Fruit fly (Drosophila melanogaster) whole organism, embryonic: ENCODE data around the gene CG43078.

Source experiments
- CG10267 ChIP-seq: fragments of 200-800 bp; sonication (Bioruptor generic); optimal IDR thresholded peaks from 2 replicates; lab custom pipeline; 2018; ENCODE audit warnings: missing biosample characterization, mild to moderate bottlenecking, missing genetic modification characterization, moderate library complexity
- CG12299 ChIP-seq: fragments of 200-800 bp; sonication (Bioruptor generic); optimal IDR thresholded peaks from 2 replicates; lab custom pipeline; 2018; ENCODE audit warnings: missing biosample characterization, mild to moderate bottlenecking, missing genetic modification characterization
- CG13287 ChIP-seq: fragments of 200-800 bp; sonication (Bioruptor generic); IDR thresholded peaks from 2 replicates; pipeline ENCODE4 v1.3.6; 2022; ENCODE audit warnings: missing biosample characterization, missing genetic modification characterization; ENCODE audit not compliant: partially characterized antibody
- CG1647 ChIP-seq: fragments of 200-800 bp; sonication (Bioruptor generic); optimal IDR thresholded peaks from 3 replicates; lab custom pipeline; 2016; ENCODE audit warnings: missing biosample characterization, missing genetic modification characterization
- CG16863 ChIP-seq: fragments of 200-800 bp; sonication (Bioruptor generic); optimal IDR thresholded peaks from 3 replicates; lab custom pipeline; 2016; ENCODE audit warnings: missing biosample characterization, missing genetic modification characterization
- CG17359 ChIP-seq: fragments of 200-800 bp; sonication (Bioruptor generic); optimal IDR thresholded peaks from 3 replicates; lab custom pipeline; 2018; ENCODE audit warnings: missing biosample characterization, mild to moderate bottlenecking, missing genetic modification characterization, moderate library complexity
- CG17385 ChIP-seq: fragments of 200-800 bp; sonication (Bioruptor generic); optimal IDR thresholded peaks from 3 replicates; lab custom pipeline; 2018; ENCODE audit warnings: missing biosample characterization, mild to moderate bottlenecking, missing genetic modification characterization
- CG18599 ChIP-seq: fragments of 200-800 bp; sonication (Bioruptor generic); optimal IDR thresholded peaks from 3 replicates; lab custom pipeline; 2017; ENCODE audit warnings: missing biosample characterization, missing genetic modification characterization, mild to moderate bottlenecking, moderate library complexity, missing genetic modification reagents
- CG18764 ChIP-seq: fragments of 200-800 bp; sonication (Bioruptor generic); optimal IDR thresholded peaks from 3 replicates; lab custom pipeline; 2016; ENCODE audit warnings: missing biosample characterization, missing genetic modification characterization
- CG6254 ChIP-seq: fragments of 200-800 bp; sonication (Bioruptor generic); optimal IDR thresholded peaks from 3 replicates; lab custom pipeline; 2017; ENCODE audit warnings: mild to moderate bottlenecking, missing biosample characterization, missing genetic modification reagents, missing genetic modification characterization
- CG7963 ChIP-seq: fragments of 200-800 bp; sonication (Bioruptor generic); IDR thresholded peaks from 3 replicates; pipeline ENCODE4 v1.3.6; 2022; ENCODE audit warnings: missing biosample characterization, missing genetic modification characterization; ENCODE audit not compliant: partially characterized antibody
- CG7987 ChIP-seq: fragments of 200-800 bp; sonication (Bioruptor generic); optimal IDR thresholded peaks from 2 replicates; lab custom pipeline; 2018; ENCODE audit warnings: missing biosample characterization, mild to moderate bottlenecking, missing genetic modification characterization, moderate library complexity
- CG8089 ChIP-seq: fragments of 200-800 bp; sonication (Bioruptor generic); optimal IDR thresholded peaks from 3 replicates; lab custom pipeline; 2016; ENCODE audit warnings: missing biosample characterization, missing genetic modification characterization
- CG8388 ChIP-seq: fragments of 200-800 bp; sonication (Bioruptor generic); optimal IDR thresholded peaks from 2 replicates; lab custom pipeline; 2019; ENCODE audit warnings: missing biosample characterization, mild to moderate bottlenecking, missing genetic modification characterization, moderate library complexity
- CG9215 ChIP-seq: fragments of 200-800 bp; sonication (Bioruptor generic); IDR thresholded peaks from 2 replicates; pipeline ENCODE4 v1.3.6; 2022; ENCODE audit warnings: missing biosample characterization, missing genetic modification characterization
- CG9932 ChIP-seq: fragments of 200-800 bp; sonication (Bioruptor generic); IDR thresholded peaks from 2 replicates; pipeline ENCODE4 v1.3.6; 2022; ENCODE audit warnings: missing biosample characterization, missing genetic modification characterization
- D19B ChIP-seq: fragments of 200-800 bp; sonication (Bioruptor generic); optimal IDR thresholded peaks from 2 replicates; lab custom pipeline; 2017; ENCODE audit warnings: missing biosample characterization, mild to moderate bottlenecking, missing genetic modification characterization
- Doc2 ChIP-seq: fragments of 200-800 bp; sonication (Bioruptor generic); IDR thresholded peaks from 2 replicates; pipeline ENCODE4 v1.3.6; 2022; ENCODE audit warnings: missing biosample characterization, missing genetic modification characterization
- ERR ChIP-seq: fragments of 200-800 bp; sonication (Bioruptor generic); optimal IDR thresholded peaks from 2 replicates; lab custom pipeline; 2016; ENCODE audit warnings: missing biosample characterization, missing genetic modification characterization
- Ets65A ChIP-seq: fragments of 200-800 bp; sonication (Bioruptor generic); peaks from one replicate; lab custom pipeline; 2016; ENCODE audit warnings: missing biosample characterization, missing genetic modification characterization
- HHEX ChIP-seq: fragments of 200-800 bp; sonication (Bioruptor generic); optimal IDR thresholded peaks from 3 replicates; lab custom pipeline; 2017; ENCODE audit warnings: missing biosample characterization, mild to moderate bottlenecking, missing genetic modification characterization, missing genetic modification reagents
- HLH3B ChIP-seq: fragments of 200-800 bp; sonication (Bioruptor generic); IDR thresholded peaks from 2 replicates; pipeline ENCODE4 v1.3.6; 2022; ENCODE audit warnings: missing biosample characterization, missing genetic modification characterization
- HmgD ChIP-seq: fragments of 200-800 bp; sonication (Bioruptor generic); optimal IDR thresholded peaks from 3 replicates; lab custom pipeline; 2016; ENCODE audit warnings: missing biosample characterization, missing genetic modification characterization
- Oaz ChIP-seq: fragments of 200-800 bp; sonication (Bioruptor generic); IDR thresholded peaks from 2 replicates; pipeline ENCODE4 v1.3.6; 2022; ENCODE audit warnings: missing biosample characterization, missing genetic modification characterization
- Optix ChIP-seq: fragments of 200-800 bp; sonication (Bioruptor generic); IDR thresholded peaks from 3 replicates; pipeline ENCODE4 v1.3.6; 2022; ENCODE audit warnings: missing biosample characterization, missing genetic modification characterization
- Sox100B ChIP-seq: fragments of 200-800 bp; sonication (Bioruptor generic); optimal IDR thresholded peaks from 3 replicates; lab custom pipeline; 2018; ENCODE audit warnings: missing biosample characterization, mild to moderate bottlenecking, missing genetic modification characterization
- Sry-β ChIP-seq: fragments of 200-800 bp; sonication (Bioruptor generic); optimal IDR thresholded peaks from 2 replicates; lab custom pipeline; 2018; ENCODE audit warnings: missing biosample characterization, mild to moderate bottlenecking, missing genetic modification characterization, moderate library complexity
- Sry-δ ChIP-seq: fragments of 200-800 bp; sonication (Bioruptor generic); optimal IDR thresholded peaks from 2 replicates; lab custom pipeline; 2016; ENCODE audit warnings: missing biosample characterization, missing genetic modification characterization
- ac ChIP-seq: fragments of 200-800 bp; sonication (Bioruptor generic); optimal IDR thresholded peaks from 3 replicates; lab custom pipeline; 2017; ENCODE audit warnings: missing biosample characterization, mild to moderate bottlenecking, missing genetic modification characterization
- bab2 ChIP-seq: fragments of 200-800 bp; sonication (Bioruptor generic); optimal IDR thresholded peaks from 2 replicates; lab custom pipeline; 2016; ENCODE audit warnings: missing biosample characterization, missing genetic modification characterization
- chn ChIP-seq: fragments of 200-800 bp; sonication (Bioruptor generic); optimal IDR thresholded peaks from 2 replicates; lab custom pipeline; 2016; ENCODE audit warnings: missing biosample characterization, missing genetic modification characterization
- ci ChIP-seq: fragments of 200-800 bp; sonication (Bioruptor generic); IDR thresholded peaks from 3 replicates; pipeline ENCODE4 v1.3.6; 2022; ENCODE audit warnings: missing biosample characterization, missing genetic modification characterization
- corto ChIP-seq: fragments of 200-800 bp; sonication (Bioruptor generic); optimal IDR thresholded peaks from 2 replicates; lab custom pipeline; 2016; ENCODE audit warnings: missing biosample characterization, mild to moderate bottlenecking, missing genetic modification characterization, moderate library complexity
- cwo ChIP-seq: fragments of 200-800 bp; sonication (Bioruptor generic); optimal IDR thresholded peaks from 3 replicates; lab custom pipeline; 2017; ENCODE audit warnings: missing biosample characterization, missing genetic modification characterization, mild to moderate bottlenecking, moderate library complexity, missing genetic modification reagents
- fd3F ChIP-seq: fragments of 200-800 bp; sonication (Bioruptor generic); optimal IDR thresholded peaks from 2 replicates; lab custom pipeline; 2018; ENCODE audit warnings: missing biosample characterization, mild to moderate bottlenecking, missing genetic modification characterization, moderate library complexity
- fd96Cb ChIP-seq: fragments of 200-800 bp; sonication (Bioruptor generic); optimal IDR thresholded peaks from 2 replicates; lab custom pipeline; 2018; ENCODE audit warnings: missing biosample characterization, mild to moderate bottlenecking, missing genetic modification characterization, moderate library complexity
- ftz-f1 ChIP-seq: fragments of 200-800 bp; sonication (Bioruptor generic); optimal IDR thresholded peaks from 2 replicates; lab custom pipeline; 2016; ENCODE audit warnings: missing biosample characterization, missing genetic modification characterization
- gce ChIP-seq: fragments of 200-800 bp; sonication (Bioruptor generic); IDR thresholded peaks from 3 replicates; pipeline ENCODE4 v1.3.6; 2022; ENCODE audit warnings: missing biosample characterization, missing genetic modification characterization
- h ChIP-seq: fragments of >200 bp; optimal IDR thresholded peaks from 2 replicates; lab custom pipeline; 2017
- hbn ChIP-seq: fragments of 200-800 bp; sonication (Bioruptor generic); IDR thresholded peaks from 2 replicates; pipeline ENCODE4 v1.3.6; 2022; ENCODE audit warnings: missing biosample characterization, missing genetic modification characterization; ENCODE audit not compliant: partially characterized antibody
- knrl ChIP-seq: fragments of 200-800 bp; sonication (Bioruptor generic); IDR thresholded peaks from 3 replicates; pipeline ENCODE4 v1.3.6; 2022; ENCODE audit warnings: missing biosample characterization, missing genetic modification characterization; ENCODE audit not compliant: partially characterized antibody
- lmd ChIP-seq: fragments of 200-800 bp; sonication (Bioruptor generic); IDR thresholded peaks from 2 replicates; pipeline ENCODE4 v1.3.6; 2022; ENCODE audit warnings: missing biosample characterization, missing genetic modification characterization
- oc ChIP-seq: fragments of 200-800 bp; sonication (Bioruptor generic); optimal IDR thresholded peaks from 2 replicates; lab custom pipeline; 2018; ENCODE audit warnings: missing biosample characterization, mild to moderate bottlenecking, missing genetic modification characterization, moderate library complexity
- rib ChIP-seq: fragments of 200-800 bp; sonication (Bioruptor generic); IDR thresholded peaks from 2 replicates; pipeline ENCODE4 v1.3.6; 2022; ENCODE audit warnings: missing biosample characterization, missing genetic modification characterization
- scrt ChIP-seq: fragments of 200-800 bp; sonication (Bioruptor generic); optimal IDR thresholded peaks from 2 replicates; lab custom pipeline; 2018; ENCODE audit warnings: missing biosample characterization, mild to moderate bottlenecking, missing genetic modification characterization, moderate library complexity
- sisA ChIP-seq: fragments of 200-800 bp; sonication (Bioruptor generic); IDR thresholded peaks from 2 replicates; pipeline ENCODE4 v1.3.6; 2022; ENCODE audit warnings: missing biosample characterization, missing genetic modification characterization
- sob ChIP-seq: fragments of 200-800 bp; sonication (Bioruptor generic); IDR thresholded peaks from 2 replicates; pipeline ENCODE4 v1.3.6; 2022; ENCODE audit warnings: missing biosample characterization, missing genetic modification characterization
- tna ChIP-seq: fragments of 200-800 bp; sonication (Bioruptor generic); IDR thresholded peaks from 2 replicates; pipeline ENCODE4 v1.3.6; 2022; ENCODE audit warnings: missing biosample characterization, missing genetic modification characterization; ENCODE audit not compliant: partially characterized antibody
- wor ChIP-seq: fragments of 200-800 bp; sonication (Bioruptor generic); IDR thresholded peaks from 2 replicates; pipeline ENCODE4 v1.3.6; 2022; ENCODE audit warnings: missing biosample characterization, missing genetic modification characterization
- yki ChIP-seq: fragments of >200 bp; optimal IDR thresholded peaks from 3 replicates; lab custom pipeline; 2018

Gene CG43078

dm6 chr3L:8600752-8601433, 24.3 kb downstream of the CG43078 start, which contains the start of the genes Nelf-E and RpL14 (continued):
- TF ChIP-seq fd96Cb (tag; lab: Kevin White, UChicago) (peak; percentile 79), fd3F (GFP tag; lab: Kevin White, UChicago) (peak; percentile 91), Sox100B (GFP tag; lab: Kevin White, UChicago) (no peak), CG12299 (tag; lab: Kevin White, UChicago) (peak; percentile 90), Optix (GFP tag; lab: Robert Waterston, UW) (peak; percentile 86), CG8388 (GFP tag; lab: Kevin White, UChicago) (peak; percentile 89), D19B (GFP tag; lab: Kevin White, UChicago) (peak; percentile 86), Oaz (peak; percentile 89), CG6254 (peak; percentile 88), CG8089 (peak; percentile 96), CG9932 (GFP tag; lab: Robert Waterston, UW) (peak; percentile 95), rib (GFP tag; lab: Robert Waterston, UW) (peak; percentile 84), chn (GFP tag; lab: Kevin White, UChicago) (peak; percentile 91), Sry-β (GFP tag; lab: Kevin White, UChicago) (peak; percentile 72), Ets65A (GFP tag; lab: Kevin White, UChicago) (peak; percentile 100), HmgD (GFP tag; lab: Kevin White, UChicago) (peak; percentile 94), CG7987 (GFP tag; lab: Kevin White, UChicago) (peak; percentile 99), h (lab: Kevin White, UChicago) (no peak), ERR (GFP tag; lab: Kevin White, UChicago) (peak; percentile 92), gce (GFP tag; lab: Robert Waterston, UW) (peak; percentile 94), oc (tag; lab: Kevin White, UChicago) (peak; percentile 93), scrt (GFP tag; lab: Kevin White, UChicago) (peak; percentile 93), CG17359 (tag; lab: Kevin White, UChicago) (peak; percentile 96), ci (GFP tag; lab: Robert Waterston, UW) (peak; percentile 99), sisA (GFP tag; lab: Robert Waterston, UW) (peak; percentile 75), corto (GFP tag; lab: Kevin White, UChicago) (peak; percentile 8), ac (GFP tag; lab: Kevin White, UChicago) (peak; percentile 92), hbn (no peak), cwo (GFP tag; lab: Kevin White, UChicago) (peak; percentile 85), CG18764 (GFP tag; lab: Kevin White, UChicago) (peak; percentile 94), CG10267 (tag; lab: Kevin White, UChicago) (peak; percentile 100), bab2 (peak; percentile 95), lmd (GFP tag; lab: Robert Waterston, UW) (peak; percentile 87), CG1647 (GFP tag; lab: Kevin White, UChicago) (peak; percentile 91), CG13287 (GFP tag; lab: Robert Waterston, UW) (peak; percentile 66; the same call in 1 of the 2 replicates), HLH3B (peak; percentile 92), sob (GFP tag; lab: Robert Waterston, UW) (peak; percentile 98), Sry-δ (GFP tag; lab: Kevin White, UChicago) (peak; percentile 82), CG18599 (GFP tag; lab: Kevin White, UChicago) (peak; percentile 97), CG7963 (GFP tag; lab: Robert Waterston, UW) (no peak), yki (no peak), ftz-f1 (GFP tag; lab: Kevin White, UChicago) (peak; percentile 89), CG17385 (GFP tag; lab: Kevin White, UChicago) (peak; percentile 92), HHEX (GFP tag; lab: Kevin White, UChicago) (peak; percentile 98), knrl (GFP tag; lab: Robert Waterston, UW) (peak; percentile 59; the same call in 2 of the 3 replicates), Doc2 (peak; percentile 54; the same call in 1 of the 2 replicates), CG9215 (GFP tag; lab: Robert Waterston, UW) (peak; percentile 77), wor (peak; percentile 52), tna (GFP tag; lab: Robert Waterston, UW) (no peak), CG16863 (GFP tag; lab: Kevin White, UChicago) (peak; percentile 92)
